Fruit fly (Drosophila melanogaster): ENCODE data around the gene Mpi.

Gene Mpi

dm6 chr3R:9710886-9711285 is 48.5 kb upstream of the Mpi start, which contains the start of the genes trbd and dmt (continued):
- TF ChIP-seq Aef1 (GFP tag; IDR thresholded peaks at IDR 0.05) (no peak), dati (GFP tag; IDR thresholded peaks at IDR 0.05) (no peak), CG6854 (GFP tag; optimal IDR thresholded peaks at IDR 0.05) (no peak), insv (GFP tag; optimal IDR thresholded peaks at IDR 0.05) (peak in 1 of 2 experiments; percentile 73), sc (optimal IDR thresholded peaks at IDR 0.05) (no peak), sc (GFP tag; optimal IDR thresholded peaks at IDR 0.05) (no peak), Dfd (GFP tag; optimal IDR thresholded peaks at IDR 0.05) (no peak), HLH4C (GFP tag; IDR thresholded peaks at IDR 0.05; ENCODE audit: partially characterized antibody) (no peak), cad (GFP tag; optimal IDR thresholded peaks at IDR 0.05) (no peak), Poxn (GFP tag; IDR thresholded peaks at IDR 0.05) (no peak), Med (GFP tag) (peak; percentile 98), CG12071 (GFP tag; optimal IDR thresholded peaks at IDR 0.05) (no peak), maf-S (GFP tag; optimal IDR thresholded peaks at IDR 0.05) (peak; percentile 69), CG2120 (GFP tag; optimal IDR thresholded peaks at IDR 0.05) (no peak), ind (GFP tag; optimal IDR thresholded peaks at IDR 0.05) (no peak), fu2 (GFP tag; optimal IDR thresholded peaks at IDR 0.05) (peak; percentile 68), tin (GFP tag; optimal IDR thresholded peaks at IDR 0.05) (peak; percentile 52), crc (GFP tag; optimal IDR thresholded peaks at IDR 0.05) (no peak), CG9215 (GFP tag; IDR thresholded peaks at IDR 0.05) (no peak), NK7.1 (GFP tag; optimal IDR thresholded peaks at IDR 0.05) (peak; percentile 38), Dll (GFP tag; IDR thresholded peaks at IDR 0.05; ENCODE audit: partially characterized antibody) (no peak), CG12659 (GFP tag; optimal IDR thresholded peaks at IDR 0.05) (peak; percentile 95), CG3281 (GFP tag; optimal IDR thresholded peaks at IDR 0.05) (no peak), CG4360 (GFP tag; IDR thresholded peaks at IDR 0.05) (no peak), odd (GFP tag; optimal IDR thresholded peaks at IDR 0.05) (no peak), dpn (GFP tag; optimal IDR thresholded peaks at IDR 0.05) (peak in 1 of 2 experiments; percentile 74), chinmo (GFP tag; IDR thresholded peaks at IDR 0.05; ENCODE audit: partially characterized antibody) (no peak), org-1 (GFP tag; optimal IDR thresholded peaks at IDR 0.05) (no peak), Sox102F (GFP tag; optimal IDR thresholded peaks at IDR 0.05) (no peak), cwo (GFP tag; optimal IDR thresholded peaks at IDR 0.05) (no peak), CG5180 (GFP tag; optimal IDR thresholded peaks at IDR 0.05) (no peak), seq (GFP tag; IDR thresholded peaks at IDR 0.05) (no peak), CG2129 (GFP tag; IDR thresholded peaks at IDR 0.05; ENCODE audit: partially characterized antibody) (no peak), Antp (GFP tag; optimal IDR thresholded peaks at IDR 0.05) (peak; percentile 68), CG16815 (GFP tag; optimal IDR thresholded peaks at IDR 0.05) (peak; percentile 12), Atf3 (GFP tag; optimal IDR thresholded peaks at IDR 0.05) (peak; percentile 50), rib (GFP tag; IDR thresholded peaks at IDR 0.05) (no peak), Hr3 (GFP tag; optimal IDR thresholded peaks at IDR 0.05) (peak; percentile 25), inv (GFP tag; IDR thresholded peaks at IDR 0.05; ENCODE audit: partially characterized antibody) (no peak), emc (GFP tag; optimal IDR thresholded peaks at IDR 0.05) (no peak), Doc2 (GFP tag; IDR thresholded peaks at IDR 0.05) (no peak), CG10274 (GFP tag; optimal IDR thresholded peaks at IDR 0.05) (no peak), bsh (GFP tag; optimal IDR thresholded peaks at IDR 0.05) (no peak), CG10267 (tag; optimal IDR thresholded peaks at IDR 0.05) (peak; percentile 98), CG8290 (GFP tag; optimal IDR thresholded peaks at IDR 0.05) (peak; percentile 67), CG8290 (tag; optimal IDR thresholded peaks at IDR 0.05) (no peak), CG8089 (GFP tag; optimal IDR thresholded peaks at IDR 0.05) (peak; percentile 44), bbx (GFP tag; IDR thresholded peaks at IDR 0.05; ENCODE audit: partially characterized antibody) (no peak), CG12769 (tag; optimal IDR thresholded peaks at IDR 0.05) (no peak), Vsx1 (GFP tag; optimal IDR thresholded peaks at IDR 0.05) (peak; percentile 99), Ets97D (GFP tag; optimal IDR thresholded peaks at IDR 0.05) (peak; percentile 94), CG2116 (GFP tag; optimal IDR thresholded peaks at IDR 0.05) (peak; percentile 81)

All from whole organism, embryonic.